Fruit fly (Drosophila melanogaster): Measurements from ENCODE around the gene t.

- TF ChIP-seq CG11617 (GFP tag; optimal IDR thresholded peaks at IDR 0.05) (no peak), CG5204 (GFP tag; optimal IDR thresholded peaks at IDR 0.05) (no peak), Mnt (GFP tag; optimal IDR thresholded peaks at IDR 0.05) (no peak), cic (GFP tag; optimal IDR thresholded peaks at IDR 0.05) (no peak), kay (GFP tag; ENCODE audit: borderline replicate concordance) (no peak), Crg-1 (GFP tag; optimal IDR thresholded peaks at IDR 0.05) (no peak)
These were observed 24.2 kb upstream of the t start, which contains the start of the genes amx and Dsor1 for dm6 chrX:9247171-9247783.
